Fruit fly (Drosophila melanogaster) S2 (cell line): ENCODE results near the gene CG14100.

Experiments used
- CG8478 ChIP-seq: fragments of >200 bp; optimal IDR thresholded peaks from 2 replicates; lab custom pipeline; 2018
- CTCF ChIP-seq, 2 experiments: fragments of >200 bp; optimal IDR thresholded peaks; 2 replicates each; lab custom pipeline; 2018

Gene CG14100

DNA sequence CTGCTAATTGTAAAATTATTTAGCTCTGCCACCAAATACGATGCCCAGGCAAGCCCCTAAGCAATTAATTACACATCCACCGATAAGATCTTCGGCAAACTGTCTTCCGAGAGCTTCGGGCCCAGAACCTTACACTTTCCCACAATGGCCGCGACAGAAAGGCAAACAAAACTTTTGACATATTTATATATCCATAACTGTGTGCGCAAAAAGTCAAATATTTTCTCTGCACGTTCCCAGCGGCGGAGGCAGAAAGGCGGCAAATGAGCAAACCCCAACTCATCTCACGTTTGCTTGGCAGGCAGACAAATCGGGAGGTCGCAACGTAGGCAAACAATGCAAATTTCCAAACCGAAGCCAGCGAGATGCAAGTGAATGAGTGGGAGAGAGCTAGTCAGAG lies 31.2 kb downstream of the CG14100 start:
- TF ChIP-seq CG8478 (lab: Kevin White, UChicago), result no peak
- TF ChIP-seq CTCF (optimal IDR thresholded peaks at IDR 0.05; lab: Kevin White, UChicago), result no peak

DNA sequence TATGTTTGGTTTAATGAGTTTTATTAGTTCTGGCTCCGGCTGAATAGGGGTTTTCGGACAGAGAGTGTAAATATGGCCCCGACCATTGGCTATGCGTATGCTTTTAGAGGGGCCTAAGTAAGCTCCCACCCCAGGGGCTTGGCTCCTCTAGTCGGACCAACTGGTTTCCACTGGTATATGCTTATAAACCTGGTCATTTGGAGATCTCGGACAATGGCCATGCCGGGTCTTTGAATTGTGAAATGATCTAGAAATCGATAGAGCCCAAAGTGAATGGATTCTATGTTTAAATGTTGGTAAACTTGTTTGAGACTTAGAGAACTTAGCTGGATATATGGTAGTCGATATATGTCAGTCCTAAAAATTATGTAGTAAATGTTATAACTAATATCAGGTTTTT lies 31.6 kb downstream of the CG14100 start:
- TF ChIP-seq CG8478 (lab: Kevin White, UChicago), result no peak
- no peak for TF ChIP-seq CTCF (optimal IDR thresholded peaks at IDR 0.05; lab: Kevin White, UChicago)

DNA sequence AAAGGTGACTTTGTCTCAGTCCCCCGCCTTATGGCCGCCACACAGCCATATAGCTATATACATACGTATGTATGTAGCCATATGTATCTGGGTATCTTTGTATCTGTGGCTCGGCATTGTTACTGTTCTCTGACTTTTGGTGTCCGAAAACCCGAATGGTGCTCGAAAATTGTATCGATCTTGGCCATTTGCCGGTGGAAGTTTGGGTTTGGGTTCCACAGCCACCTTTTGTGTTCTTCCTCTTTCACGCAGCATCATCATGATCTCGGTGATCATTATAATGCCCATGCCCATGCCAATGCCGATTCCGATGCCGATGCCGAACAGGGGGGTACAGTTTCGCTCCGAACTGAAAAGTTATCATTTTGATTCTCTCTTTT lies 32.3 kb downstream of the CG14100 start:
- TF ChIP-seq CG8478 (lab: Kevin White, UChicago) (no peak), CTCF (optimal IDR thresholded peaks at IDR 0.05; lab: Kevin White, UChicago) (no peak)

DNA sequence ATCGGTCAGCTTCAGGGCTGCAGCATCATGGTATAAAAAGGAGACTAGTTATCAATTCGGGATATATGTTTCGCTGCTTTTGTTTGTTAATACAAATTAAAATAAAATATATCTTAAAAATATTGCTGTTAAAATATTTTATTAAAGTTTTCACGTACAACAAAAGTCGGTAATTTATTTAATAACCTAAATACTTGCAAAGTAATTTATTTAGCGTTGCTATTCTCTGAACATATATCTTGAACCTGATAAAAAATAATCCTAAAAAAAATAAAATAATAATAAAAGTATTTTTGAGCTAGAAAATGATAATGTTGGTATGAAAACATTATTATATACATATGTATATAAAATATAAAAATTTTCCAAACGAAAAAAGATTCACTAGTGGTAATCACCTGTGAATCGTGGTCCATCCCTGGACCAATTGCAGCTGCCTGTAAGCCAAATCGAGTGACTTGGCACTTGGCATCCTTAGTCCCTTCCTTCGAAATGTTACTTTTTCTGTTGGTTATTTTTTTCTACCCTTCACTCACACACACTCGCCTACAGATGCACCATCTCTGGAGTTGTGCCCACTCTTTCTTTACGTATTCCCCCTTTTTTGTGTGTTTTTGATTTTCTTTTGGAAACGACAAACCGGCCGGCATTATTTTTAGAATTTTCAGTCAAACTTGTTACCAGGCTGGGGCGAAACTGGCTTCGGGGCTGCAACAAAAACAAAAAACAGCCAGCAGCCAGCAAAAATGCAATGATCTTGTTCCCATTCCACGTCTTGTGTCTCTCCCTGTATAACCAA lies 32.9 kb downstream of the CG14100 start:
- TF ChIP-seq CG8478 (lab: Kevin White, UChicago) (no peak), CTCF (optimal IDR thresholded peaks at IDR 0.05; lab: Kevin White, UChicago) (no peak)

DNA sequence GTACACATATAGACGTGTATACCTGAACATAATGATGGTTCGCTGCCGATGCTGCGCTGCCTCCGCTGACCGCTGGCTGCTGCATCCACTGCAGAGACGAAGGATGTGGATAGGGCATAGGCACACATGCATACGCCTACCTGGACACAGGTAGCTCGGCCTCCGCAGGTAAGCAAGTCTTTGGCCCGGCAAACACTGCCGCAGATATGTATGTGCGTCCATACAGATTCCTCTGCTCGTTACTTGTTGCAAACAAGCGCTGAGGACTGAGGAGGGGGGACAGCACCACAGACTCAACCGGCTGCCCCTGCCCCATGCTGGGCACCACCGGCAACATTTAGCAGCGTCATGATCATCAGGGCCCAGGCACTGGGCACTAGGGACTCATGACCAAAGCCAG lies 33.6 kb downstream of the CG14100 start:
- TF ChIP-seq CG8478 (lab: Kevin White, UChicago) (no peak), CTCF (optimal IDR thresholded peaks at IDR 0.05; lab: Kevin White, UChicago) (no peak)

DNA sequence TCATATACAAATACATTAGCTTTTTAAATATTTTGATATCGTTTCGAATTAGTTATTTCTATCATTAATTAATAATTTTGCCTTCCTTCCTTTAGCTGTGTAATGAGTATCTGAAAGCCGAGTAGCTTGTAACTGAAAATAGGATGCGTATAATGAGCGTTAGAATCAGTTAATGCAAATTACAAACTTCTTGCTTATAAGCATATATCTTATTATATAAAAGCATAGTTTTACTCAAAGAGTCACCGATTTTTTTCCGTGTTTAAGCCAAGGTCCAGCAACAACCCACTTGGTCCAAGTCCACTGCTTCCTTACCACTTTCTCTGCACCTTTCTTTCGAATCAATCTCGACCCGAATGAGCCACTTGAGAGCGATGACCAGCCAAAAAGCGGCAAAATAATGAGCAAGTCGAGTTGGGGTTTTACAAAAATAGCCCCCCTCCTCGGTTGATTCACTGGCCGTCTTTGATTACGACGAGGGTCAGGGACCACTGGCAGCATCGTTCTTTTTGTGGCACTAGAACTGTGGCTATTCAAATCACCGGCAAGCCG lies 34.3 kb downstream of the CG14100 start:
- TF ChIP-seq CTCF (optimal IDR thresholded peaks at IDR 0.05; lab: Kevin White, UChicago) (no peak), CG8478 (lab: Kevin White, UChicago) (no peak)

DNA sequence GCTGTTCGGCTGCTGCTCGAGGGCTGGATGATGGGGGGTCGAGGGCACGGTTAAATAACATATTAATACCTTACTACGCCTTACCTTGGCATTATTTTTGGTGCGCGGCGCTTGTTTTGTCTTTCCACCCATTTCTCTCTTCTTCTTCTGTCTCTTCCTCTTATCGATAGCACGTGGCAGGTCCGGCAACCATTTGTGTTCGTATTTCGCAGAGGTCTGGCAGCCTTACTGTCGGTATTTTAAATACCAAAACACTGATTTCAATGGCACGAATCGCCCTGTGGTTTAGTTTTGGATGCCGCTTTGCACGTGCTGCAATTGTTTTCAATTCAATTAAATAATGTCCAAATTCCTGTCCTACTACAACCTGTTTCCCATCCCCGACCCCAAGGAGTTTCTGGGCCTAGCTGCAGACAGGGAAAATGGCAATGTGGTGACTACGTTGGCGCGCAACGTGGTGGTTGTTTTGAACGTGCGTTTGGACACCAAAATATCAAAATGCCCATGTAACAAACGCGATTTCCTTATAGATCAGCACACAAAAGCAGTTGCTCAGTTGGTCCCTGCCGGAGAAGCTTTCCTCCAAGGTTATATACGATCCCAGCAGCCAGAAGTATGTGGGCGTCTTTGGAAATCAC lies 38.1 kb downstream of the CG14100 start, which contains the start of the genes Ltn1 and CG9300:
Ltn1 (minus strand) TSS at position 155 of the 638 bp plus-strand sequence.
CG9300 (plus strand) TSS at position 285 of the 638 bp plus-strand sequence.
- TF ChIP-seq CTCF (optimal IDR thresholded peaks at IDR 0.05; lab: Kevin White, UChicago), result peak in 1 of 2 experiments; percentile 39
- TF ChIP-seq CG8478 (lab: Kevin White, UChicago), result no peak

DNA sequence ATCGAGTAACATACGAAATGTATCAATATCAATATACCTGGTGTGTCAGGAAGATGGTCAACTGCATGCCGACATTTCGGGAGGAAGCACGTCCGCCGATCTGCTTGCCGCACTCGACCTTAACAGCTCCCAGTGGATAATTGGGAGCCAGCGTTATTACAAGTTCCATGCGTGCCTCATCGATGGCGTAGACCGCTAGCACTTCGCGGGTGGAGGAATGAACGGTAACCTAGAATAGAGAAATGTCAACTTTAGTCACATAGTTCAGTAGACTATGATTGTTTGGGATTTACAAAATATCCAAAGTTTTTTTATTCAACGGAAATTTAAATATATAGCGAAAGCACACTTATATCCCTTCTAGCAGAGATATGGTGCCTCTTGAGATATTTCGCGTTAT lies 45.5 kb downstream of the CG14100 start, which contains the start of the genes CG46435 and Rcd7:
CG46435 (plus strand) TSS at position 301 of the 400 bp plus-strand sequence.
Rcd7 (plus strand) TSS at position 301 of the 400 bp plus-strand sequence.
- TF ChIP-seq CG8478 (lab: Kevin White, UChicago) (no peak), CTCF (optimal IDR thresholded peaks at IDR 0.05; lab: Kevin White, UChicago) (no peak)

DNA sequence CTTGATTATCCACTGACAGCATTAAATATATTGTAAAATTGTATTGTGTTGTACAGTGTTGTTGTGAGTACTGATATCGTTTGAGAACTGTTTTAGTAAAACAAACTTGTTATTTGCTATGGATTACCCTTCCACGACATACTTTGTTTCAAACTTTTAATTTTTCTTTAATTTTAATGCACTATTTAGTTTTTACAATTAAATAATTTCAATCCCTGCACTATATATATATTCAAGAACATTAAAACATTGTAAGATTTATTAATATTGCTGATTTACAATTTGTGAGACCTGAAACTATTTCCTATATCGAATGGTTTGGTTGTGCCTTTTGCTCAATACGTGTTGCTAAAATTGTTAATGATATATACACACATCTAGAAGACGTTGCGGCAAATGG lies 46.2 kb downstream of the CG14100 start, which contains the start of the genes CG46434 and Dred:
CG46434 (minus strand) TSS at position 101 of the 400 bp plus-strand sequence.
Dred (minus strand) TSS at position 101 of the 400 bp plus-strand sequence.
- no peak for TF ChIP-seq CTCF (optimal IDR thresholded peaks at IDR 0.05; lab: Kevin White, UChicago)
- no peak for TF ChIP-seq CG8478 (lab: Kevin White, UChicago)
